Worm (Caenorhabditis elegans): ENCODE data around the gene C30A5.10.

Gene C30A5.10

ce11 chrIII:8209775-8210174, at the start of gene C30A5.10:
Gene C30A5.10 (minus strand): TSS chrIII:8209875.
- no peak for TF ChIP-seq T23F11.4 (GFP tag; optimal IDR thresholded peaks at IDR 0.05)
- TF ChIP-seq ceh-18 (tag; optimal IDR thresholded peaks at IDR 0.05), result no peak
- TF ChIP-seq dmd-4 (tag; optimal IDR thresholded peaks at IDR 0.05; ENCODE audit: borderline replicate concordance), result no peak
- no peak for TF ChIP-seq C08G9.2 (tag; optimal IDR thresholded peaks at IDR 0.05)
- TF ChIP-seq pros-1 (tag; optimal IDR thresholded peaks at IDR 0.05), result no peak
- no peak for TF ChIP-seq unc-86 (tag; optimal IDR thresholded peaks at IDR 0.05)
- TF ChIP-seq elt-2 (tag; optimal IDR thresholded peaks at IDR 0.05), result no peak
- no peak for TF ChIP-seq fax-1 (tag; optimal IDR thresholded peaks at IDR 0.05)
- no peak for TF ChIP-seq ceh-6 (GFP tag; optimal IDR thresholded peaks at IDR 0.05)
- TF ChIP-seq madf-2 (tag; optimal IDR thresholded peaks at IDR 0.05), result no peak
- no peak for TF ChIP-seq nhr-11 (tag; optimal IDR thresholded peaks at IDR 0.05)
- TF ChIP-seq nfya-1 (tag; optimal IDR thresholded peaks at IDR 0.05), result no peak
- no peak for TF ChIP-seq pax-1 (tag; optimal IDR thresholded peaks at IDR 0.05)
- no peak for TF ChIP-seq hlh-8 (tag; optimal IDR thresholded peaks at IDR 0.05)
- TF ChIP-seq ceh-22 (tag; optimal IDR thresholded peaks at IDR 0.05), result no peak
- no peak for TF ChIP-seq ceh-9 (tag; optimal IDR thresholded peaks at IDR 0.05)
- no peak for TF ChIP-seq ceh-24 (tag; optimal IDR thresholded peaks at IDR 0.05)
- TF ChIP-seq Y22D7AL.16 (tag; optimal IDR thresholded peaks at IDR 0.05), result no peak
- TF ChIP-seq K02D7.2 (tag; optimal IDR thresholded peaks at IDR 0.05), result no peak
- TF ChIP-seq C38D4.7 (GFP tag; optimal IDR thresholded peaks at IDR 0.05), result no peak

DNA sequence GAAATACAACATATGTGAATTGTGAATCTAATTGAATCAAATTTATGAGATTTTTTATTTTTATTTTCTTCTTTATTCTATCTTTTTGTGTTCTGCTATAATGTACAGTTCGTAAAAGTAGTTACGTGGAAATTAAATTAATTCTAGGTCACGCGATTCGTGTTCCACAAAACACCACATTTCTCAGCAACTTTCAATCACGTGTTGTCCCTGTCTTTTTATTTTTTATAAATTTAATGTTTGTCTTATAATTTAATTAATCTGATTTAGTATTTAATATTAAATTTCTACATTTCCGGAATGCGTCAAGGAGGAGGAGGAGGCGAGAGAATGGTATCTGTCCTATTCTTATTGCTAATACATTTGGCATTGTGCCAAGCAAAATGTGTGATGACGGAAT, 48.4 kb upstream of the C30A5.10 start, which contains the start of gene ncr-2:
TSS of gene ncr-2 (plus strand) at position 301 of the 400 bp plus-strand sequence.
- TF ChIP-seq pat-9 (tag; optimal IDR thresholded peaks at IDR 0.05), result no peak
- no peak for TF ChIP-seq nfya-1 (tag; optimal IDR thresholded peaks at IDR 0.05)
- TF ChIP-seq gmeb-2 (tag; optimal IDR thresholded peaks at IDR 0.05), result no peak
- no peak for TF ChIP-seq ceh-22 (tag; optimal IDR thresholded peaks at IDR 0.05)
- TF ChIP-seq ama-1 (optimal IDR thresholded peaks at IDR 0.05), result no peak
- TF ChIP-seq sdc-2 (tag; optimal IDR thresholded peaks at IDR 0.05), result no peak
- TF ChIP-seq fax-1 (tag; optimal IDR thresholded peaks at IDR 0.05), result no peak
- no peak for TF ChIP-seq rnt-1 (tag; optimal IDR thresholded peaks at IDR 0.05)
- TF ChIP-seq tbx-7 (tag; optimal IDR thresholded peaks at IDR 0.05), result no peak
- no peak for TF ChIP-seq dve-1 (tag; optimal IDR thresholded peaks at IDR 0.05)
- TF ChIP-seq hlh-30 (tag; optimal IDR thresholded peaks at IDR 0.05; ENCODE audit: insufficient read depth), result no peak
- TF ChIP-seq ceh-2 (tag; optimal IDR thresholded peaks at IDR 0.05), result no peak
- TF ChIP-seq che-1 (tag; optimal IDR thresholded peaks at IDR 0.05), result no peak
- TF ChIP-seq ceh-18 (tag; optimal IDR thresholded peaks at IDR 0.05), result no peak
- no peak for TF ChIP-seq odd-2 (tag; optimal IDR thresholded peaks at IDR 0.05)
- TF ChIP-seq unc-3 (GFP tag; conservative IDR thresholded peaks at IDR 0.05), result no peak
- TF ChIP-seq unc-3 (tag; optimal IDR thresholded peaks at IDR 0.05), result no peak

DNA sequence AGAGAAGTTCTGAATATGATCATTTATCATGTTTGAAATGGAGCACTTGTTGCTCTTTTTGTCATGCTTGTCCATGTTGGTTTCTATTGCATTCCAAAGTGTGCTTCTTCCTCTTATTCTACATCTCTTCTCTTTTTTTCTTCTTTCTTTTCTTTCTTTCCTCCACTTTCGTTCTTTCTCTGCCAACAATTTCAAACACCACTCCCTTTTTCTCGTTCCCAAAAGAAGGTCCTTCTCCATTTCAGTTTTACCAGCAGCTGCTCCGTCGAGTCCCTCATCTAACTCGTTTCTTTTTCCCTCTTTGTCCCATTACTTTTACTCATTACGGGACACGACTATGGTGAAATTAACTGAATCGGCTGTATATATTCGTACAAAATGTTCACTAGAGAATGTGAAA, 45.3 kb upstream of the C30A5.10 start, which contains the start of gene F09G8.5:
TSS of gene F09G8.5 (plus strand) at position 38 of the 400 bp plus-strand sequence.
- TF ChIP-seq hlh-6 (tag; optimal IDR thresholded peaks at IDR 0.05) (no peak), elt-4 (tag; optimal IDR thresholded peaks at IDR 0.05) (no peak), ceh-22 (tag; optimal IDR thresholded peaks at IDR 0.05) (no peak), Y22D7AL.16 (tag; optimal IDR thresholded peaks at IDR 0.05) (no peak), sox-4 (tag; optimal IDR thresholded peaks at IDR 0.05) (no peak), ceh-31 (tag; optimal IDR thresholded peaks at IDR 0.05) (no peak), ama-1 (optimal IDR thresholded peaks at IDR 0.05) (no peak), hlh-15 (tag; optimal IDR thresholded peaks at IDR 0.05) (no peak), npax-4 (tag; optimal IDR thresholded peaks at IDR 0.05) (no peak), hlh-30 (tag; optimal IDR thresholded peaks at IDR 0.05; ENCODE audit: insufficient read depth) (no peak), fkh-6 (tag; optimal IDR thresholded peaks at IDR 0.05) (no peak), fax-1 (tag; optimal IDR thresholded peaks at IDR 0.05) (no peak), nhr-232 (tag; optimal IDR thresholded peaks at IDR 0.05) (no peak)
